Worm (Caenorhabditis elegans) whole organism, L4 larva: ENCODE data around the gene C03A7.13.
A peak's percentile ranks its signal among the peaks of the same experiment; 100 is the strongest.

ENCODE experiments used
- D1046.2 ChIP-seq: fragments of 200-800 bp; sonication (Bioruptor generic); IDR thresholded peaks from 2 replicates; pipeline ENCODE4 v1.3.6; 2022; ENCODE audit warnings: missing genetic modification characterization, missing compliant biosample characterization
- F44E2.7 ChIP-seq: fragments of 200-800 bp; sonication (Bioruptor generic); IDR thresholded peaks from 2 replicates; pipeline ENCODE4 v2.1.2; 2022; ENCODE audit warnings: missing genetic modification characterization, missing compliant biosample characterization
- R02D3.7 ChIP-seq: fragments of 150-350 bp; sonication (generic microtip); optimal IDR thresholded peaks from 3 replicates; lab custom pipeline; 2014; ENCODE audit warnings: missing biosample characterization, missing genetic modification characterization
- Y105C5A.15 ChIP-seq: fragments of 200-800 bp; sonication (Bioruptor generic); IDR thresholded peaks from 2 replicates; pipeline ENCODE4 v1.3.6; 2022; ENCODE audit warnings: missing genetic modification characterization, missing compliant biosample characterization
- Y5F2A.4 ChIP-seq: fragments of 200-800 bp; sonication (Bioruptor generic); optimal IDR thresholded peaks from 2 replicates; lab custom pipeline; 2018; ENCODE audit warnings: mild to moderate bottlenecking, missing genetic modification characterization, missing compliant biosample characterization
- ceh-20 ChIP-seq: fragments of 200-800 bp; sonication (Bioruptor generic); IDR thresholded peaks from 2 replicates; pipeline ENCODE4 v1.3.6; 2022; ENCODE audit warnings: missing genetic modification reagents, missing genetic modification characterization, missing compliant biosample characterization
- ceh-44 ChIP-seq: fragments of 200-800 bp; sonication (Bioruptor generic); IDR thresholded peaks from 2 replicates; pipeline ENCODE4 v1.3.6; 2022; ENCODE audit warnings: missing genetic modification reagents, missing genetic modification characterization, missing compliant biosample characterization
- ceh-82 ChIP-seq: sonication (generic microtip); optimal IDR thresholded peaks from 2 replicates; lab custom pipeline; 2017; ENCODE audit warnings: missing biosample characterization, missing genetic modification characterization
- daf-16 ChIP-seq, 3 experiments: sonication (generic microtip); optimal IDR thresholded peaks; 2 replicates each; lab custom pipeline; 2016 to 2017; ENCODE audit warnings: missing genetic modification characterization in 3 of 3, missing genetic modification reagents in 3 of 3, mild to moderate bottlenecking in 2 of 3, missing compliant biosample characterization in 2 of 3, missing biosample characterization in 1 of 3, moderate library complexity in 1 of 3
- dmd-6 ChIP-seq: fragments of 200-800 bp; sonication (Bioruptor generic); IDR thresholded peaks from 2 replicates; pipeline ENCODE4 v1.3.6; 2022; ENCODE audit warnings: missing genetic modification reagents, missing genetic modification characterization, missing compliant biosample characterization
- dmd-8 ChIP-seq: fragments of 200-800 bp; sonication (Bioruptor generic); IDR thresholded peaks from 2 replicates; pipeline ENCODE4 v1.3.6; 2022; ENCODE audit warnings: missing genetic modification characterization, missing compliant biosample characterization
- dmd-9 ChIP-seq: fragments of 200-800 bp; sonication (Bioruptor generic); IDR thresholded peaks from 2 replicates; pipeline ENCODE4 v1.3.6; 2022; ENCODE audit warnings: missing genetic modification reagents, missing genetic modification characterization, missing compliant biosample characterization
- duxl-1 ChIP-seq: sonication (generic microtip); optimal IDR thresholded peaks from 2 replicates; lab custom pipeline; 2016; ENCODE audit warnings: mild to moderate bottlenecking, missing genetic modification characterization, moderate library complexity, missing compliant biosample characterization; ENCODE audit not compliant: poor library complexity
- dve-1 ChIP-seq: sonication (generic microtip); optimal IDR thresholded peaks from 2 replicates; lab custom pipeline; 2017; ENCODE audit warnings: antibody characterized with exemption, mild to moderate bottlenecking, missing genetic modification characterization, missing compliant biosample characterization; ENCODE audit not compliant: insufficient read depth
- egl-27 ChIP-seq: sonication (generic microtip); optimal IDR thresholded peaks from 3 replicates; lab custom pipeline; 2017; ENCODE audit warnings: missing biosample characterization, missing genetic modification reagents, missing genetic modification characterization
- fkh-10 ChIP-seq: fragments of 150-350 bp; optimal IDR thresholded peaks from 2 replicates; lab custom pipeline; 2014; ENCODE audit warnings: missing biosample characterization, missing genetic modification reagents, missing genetic modification characterization
- gei-8 ChIP-seq: fragments of 200-800 bp; sonication (Bioruptor generic); optimal IDR thresholded peaks from 2 replicates; lab custom pipeline; 2018; ENCODE audit warnings: mild to moderate bottlenecking, missing genetic modification characterization, missing compliant biosample characterization
- hif-1 ChIP-seq, 2 experiments: sonication (generic microtip); optimal IDR thresholded peaks; 2 replicates each; lab custom pipeline; 2016 to 2017; ENCODE audit warnings: missing compliant biosample characterization in 2 of 2, missing genetic modification characterization in 2 of 2, missing genetic modification reagents in 2 of 2, missing genotype in 2 of 2, mild to moderate bottlenecking in 1 of 2
- hlh-11 ChIP-seq: fragments of 200-800 bp; sonication (Bioruptor generic); optimal IDR thresholded peaks from 2 replicates; lab custom pipeline; 2018; ENCODE audit warnings: mild to moderate bottlenecking, missing genetic modification characterization, missing compliant biosample characterization
- hmg-1.1 ChIP-seq: fragments of 200-800 bp; sonication (Bioruptor generic); IDR thresholded peaks from 2 replicates; pipeline ENCODE4 v1.3.6; 2022; ENCODE audit warnings: missing genetic modification reagents, missing genetic modification characterization, missing compliant biosample characterization
- lim-7 ChIP-seq: fragments of 200-800 bp; sonication (Bioruptor generic); IDR thresholded peaks from 2 replicates; pipeline ENCODE4 v1.3.6; 2022; ENCODE audit warnings: missing genetic modification characterization, missing compliant biosample characterization
- lin-1 ChIP-seq: fragments of 200-800 bp; sonication (Bioruptor generic); IDR thresholded peaks from 2 replicates; pipeline ENCODE4 v1.3.6; 2022; ENCODE audit warnings: missing genetic modification reagents, missing genetic modification characterization, missing compliant biosample characterization
- lin-15B ChIP-seq: fragments of 150-350 bp; sonication (generic microtip); optimal IDR thresholded peaks from 3 replicates; lab custom pipeline; 2014; ENCODE audit warnings: missing biosample characterization, missing genetic modification characterization
- lin-29 ChIP-seq: fragments of 200-800 bp; sonication (Bioruptor generic); IDR thresholded peaks from 2 replicates; pipeline ENCODE4 v1.3.6; 2022; ENCODE audit warnings: missing genetic modification reagents, missing genetic modification characterization, missing compliant biosample characterization
- lsy-2 ChIP-seq, 2 experiments: fragments of 150-350 bp in 1 of 2; sonication (generic microtip) in 1 of 2; optimal IDR thresholded peaks; 2 replicates each; lab custom pipeline; 2014 to 2017; ENCODE audit warnings: missing biosample characterization in 2 of 2, missing genetic modification characterization in 2 of 2
- nhr-102 ChIP-seq: sonication (generic microtip); optimal IDR thresholded peaks from 2 replicates; lab custom pipeline; 2016; ENCODE audit warnings: mild to moderate bottlenecking, missing genetic modification characterization, moderate library complexity, missing compliant biosample characterization
- nhr-111 ChIP-seq: fragments of 200-800 bp; sonication (Bioruptor generic); optimal IDR thresholded peaks from 2 replicates; lab custom pipeline; 2018; ENCODE audit warnings: mild to moderate bottlenecking, missing genetic modification characterization, missing compliant biosample characterization
- nhr-237 ChIP-seq: sonication (generic microtip); optimal IDR thresholded peaks from 2 replicates; lab custom pipeline; 2017; ENCODE audit warnings: missing biosample characterization, missing genetic modification characterization
- nhr-25 ChIP-seq: sonication (generic microtip); optimal IDR thresholded peaks from 2 replicates; lab custom pipeline; 2017; ENCODE audit warnings: missing genetic modification characterization, mild to moderate bottlenecking, missing compliant biosample characterization, antibody characterized with exemption, moderate library complexity, borderline replicate concordance; ENCODE audit not compliant: insufficient read depth
- nhr-28 ChIP-seq: fragments of 150-350 bp; optimal IDR thresholded peaks from 2 replicates; lab custom pipeline; 2014; ENCODE audit warnings: missing biosample characterization, missing genetic modification characterization
- nhr-42 ChIP-seq: fragments of 200-800 bp; sonication (Bioruptor generic); IDR thresholded peaks from 2 replicates; pipeline ENCODE4 v1.3.6; 2022; ENCODE audit warnings: missing genetic modification characterization, missing compliant biosample characterization
- nhr-48 ChIP-seq: sonication (generic microtip); optimal IDR thresholded peaks from 2 replicates; lab custom pipeline; 2016; ENCODE audit warnings: mild to moderate bottlenecking, missing genetic modification characterization, missing compliant biosample characterization
- nhr-6 ChIP-seq: fragments of 150-350 bp; optimal IDR thresholded peaks from 2 replicates; lab custom pipeline; 2014; ENCODE audit warnings: missing biosample characterization, missing genetic modification characterization
- nhr-77 ChIP-seq: fragments of 150-350 bp; optimal IDR thresholded peaks from 2 replicates; lab custom pipeline; 2014; ENCODE audit warnings: missing biosample characterization, missing genetic modification characterization
- pha-4 ChIP-seq, 2 experiments: fragments of 150-350 bp in 1 of 2; fragments of 200-800 bp in 1 of 2; sonication (Bioruptor generic) in 1 of 2; IDR thresholded peaks in 1 of 2; optimal IDR thresholded peaks in 1 of 2; 2 replicates each; pipeline versions ENCODE4 v1.3.6 to Lab custom; 2014 to 2022; ENCODE audit warnings: missing genetic modification characterization in 2 of 2, missing genetic modification reagents in 2 of 2, missing biosample characterization in 1 of 2, missing compliant biosample characterization in 1 of 2
- php-3 ChIP-seq: fragments of 200-800 bp; sonication (Bioruptor generic); IDR thresholded peaks from 2 replicates; pipeline ENCODE4 v1.3.6; 2022; ENCODE audit warnings: missing genetic modification reagents, missing genetic modification characterization, missing compliant biosample characterization
- pqm-1 ChIP-seq: sonication (generic microtip); optimal IDR thresholded peaks from 2 replicates; lab custom pipeline; 2017; ENCODE audit warnings: missing biosample characterization, missing genetic modification characterization
- rbr-2 ChIP-seq: sonication (generic microtip); optimal IDR thresholded peaks from 2 replicates; lab custom pipeline; 2016; ENCODE audit warnings: missing genotype, missing genetic modification characterization, missing compliant biosample characterization
- skn-1 ChIP-seq: fragments of 150-350 bp; optimal IDR thresholded peaks from 2 replicates; lab custom pipeline; 2014; ENCODE audit warnings: missing biosample characterization, missing genetic modification characterization
- snpc-1.2 ChIP-seq: fragments of 200-800 bp; sonication (Bioruptor generic); IDR thresholded peaks from 2 replicates; pipeline ENCODE4 v1.3.6; 2022; ENCODE audit warnings: missing genetic modification reagents, missing genetic modification characterization, missing compliant biosample characterization
- spr-3 ChIP-seq: fragments of 200-800 bp; sonication (Bioruptor generic); optimal IDR thresholded peaks from 2 replicates; lab custom pipeline; 2018; ENCODE audit warnings: mild to moderate bottlenecking, missing genetic modification characterization, missing compliant biosample characterization
- tra-1 ChIP-seq: fragments of 200-800 bp; sonication (Bioruptor generic); IDR thresholded peaks from 2 replicates; pipeline ENCODE4 v1.3.6; 2022; ENCODE audit warnings: missing genetic modification reagents, missing genetic modification characterization, missing compliant biosample characterization
- unc-62 ChIP-seq, 3 experiments: fragments of 150-350 bp in 1 of 3; sonication (generic microtip); optimal IDR thresholded peaks in 2 of 3; peaks in 1 of 3; 1 replicate in 1 of 3; 2 replicates in 2 of 3; lab custom pipeline; 2014 to 2017; ENCODE audit warnings: missing biosample characterization in 3 of 3, missing genetic modification characterization in 3 of 3, missing genetic modification reagents in 3 of 3, missing genotype in 1 of 3
- zag-1 ChIP-seq: fragments of 150-350 bp; optimal IDR thresholded peaks from 2 replicates; lab custom pipeline; 2014; ENCODE audit warnings: missing biosample characterization, missing genetic modification characterization
- ztf-7 ChIP-seq: fragments of 150-350 bp; optimal IDR thresholded peaks from 2 replicates; lab custom pipeline; 2014; ENCODE audit warnings: missing biosample characterization, missing genetic modification characterization

The C03A7.13 gene

DNA sequence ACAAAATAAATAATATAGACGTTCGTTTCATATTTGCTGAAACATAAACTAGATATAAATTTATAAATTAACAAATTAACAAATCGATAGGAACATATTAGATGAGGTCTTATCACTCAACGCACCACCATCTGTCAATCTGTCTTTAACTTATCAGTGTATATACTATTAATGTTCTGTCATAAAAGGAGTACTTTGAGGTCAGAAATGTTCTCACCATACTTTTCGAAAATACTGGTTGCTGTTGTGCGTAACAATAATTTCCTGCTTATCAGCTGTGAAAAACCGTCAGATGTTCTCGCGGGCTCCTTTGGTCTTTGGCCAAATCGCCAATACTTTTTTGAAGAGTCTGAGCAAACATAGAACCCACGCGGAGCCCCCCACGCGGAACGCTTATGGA, at the start of gene C03A7.13:
C03A7.13 (minus strand) TSS at position 43 of the 400 bp plus-strand sequence.
- TF ChIP-seq nhr-102 (tag; lab: Kevin White, UChicago) (peak; percentile 58), daf-16 (GFP tag; optimal IDR thresholded peaks at IDR 0.05; lab: Kevin White, UChicago) (peak in 1 of 2 experiments; percentile 40), daf-16 (tag; optimal IDR thresholded peaks at IDR 0.05; lab: Kevin White, UChicago) (peak; percentile 89), lsy-2 (tag; optimal IDR thresholded peaks at IDR 0.05; lab: Kevin White, UChicago) (no peak), hmg-1.1 (GFP tag; lab: Robert Waterston, UW) (no peak), lin-29 (GFP tag; lab: Robert Waterston, UW) (no peak), nhr-25 (tag; lab: Kevin White, UChicago) (no peak), rbr-2 (no peak), lin-15B (tag; lab: Kevin White, UChicago) (no peak), snpc-1.2 (GFP tag; lab: Robert Waterston, UW) (no peak), dmd-6 (GFP tag; lab: Robert Waterston, UW) (peak; percentile 92), hlh-11 (tag; lab: Kevin White, UChicago) (peak; percentile 77), zag-1 (no peak), nhr-42 (GFP tag; lab: Robert Waterston, UW) (no peak), lin-1 (GFP tag; lab: Robert Waterston, UW) (0 out of 2 replicates have a peak, but pooled peaks have one; percentile 26), lim-7 (GFP tag; lab: Robert Waterston, UW) (no peak), dmd-8 (GFP tag; lab: Robert Waterston, UW) (no peak), nhr-28 (peak; percentile 89), ztf-7 (tag; lab: Kevin White, UChicago) (no peak), ceh-20 (GFP tag; lab: Robert Waterston, UW) (0 out of 2 replicates have a peak, but pooled peaks have one; percentile 20), R02D3.7 (tag; lab: Kevin White, UChicago) (no peak), spr-3 (GFP tag; lab: Kevin White, UChicago) (no peak), ceh-82 (no peak), ceh-44 (no peak), pha-4 (GFP tag; IDR thresholded peaks at IDR 0.05; lab: Robert Waterston, UW) (no peak), pha-4 (tag; optimal IDR thresholded peaks at IDR 0.05; lab: Kevin White, UChicago) (no peak), unc-62 (GFP tag; optimal IDR thresholded peaks at IDR 0.05 in 1 of 2; lab: Kevin White, UChicago) (peak in 1 of 2 experiments; percentile 2), unc-62 (tag; optimal IDR thresholded peaks at IDR 0.05; lab: Kevin White, UChicago) (no peak), nhr-77 (tag; lab: Kevin White, UChicago) (peak; percentile 86), dve-1 (peak; percentile 93), fkh-10 (GFP tag; lab: Kevin White, UChicago) (no peak), php-3 (GFP tag; lab: Robert Waterston, UW) (peak; percentile 90), pqm-1 (tag; lab: Kevin White, UChicago) (peak; percentile 78), D1046.2 (GFP tag; lab: Robert Waterston, UW) (no peak), nhr-48 (peak; percentile 81), Y105C5A.15 (GFP tag; lab: Robert Waterston, UW) (no peak), tra-1 (peak; percentile 59; the same call in 1 of the 2 replicates), nhr-237 (tag; lab: Kevin White, UChicago) (no peak), nhr-111 (no peak), dmd-9 (GFP tag; lab: Robert Waterston, UW) (no peak), duxl-1 (tag; lab: Kevin White, UChicago) (no peak)
- TF ChIP-seq, all 104 proteins: peak for 14

DNA sequence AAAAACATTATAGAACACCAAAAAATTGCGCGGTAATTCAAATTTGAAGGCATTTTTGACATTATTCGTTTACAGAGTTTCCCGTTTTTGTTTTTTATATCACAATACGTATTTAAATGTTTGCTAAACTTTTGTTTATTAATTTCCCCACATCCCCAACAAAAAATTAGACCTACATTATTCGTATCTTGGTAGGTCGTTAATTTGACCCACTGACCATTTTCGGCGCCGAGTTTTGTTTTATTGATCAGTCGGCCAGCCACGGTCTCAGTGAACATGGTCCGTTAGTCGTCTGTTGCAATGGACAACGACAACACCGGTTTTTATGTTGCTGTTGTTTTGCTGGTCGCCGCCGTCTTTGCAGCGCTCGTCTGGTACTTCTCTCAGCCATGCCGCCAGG, 47.6 kb upstream of the C03A7.13 start, which contains the start of gene B0238.15:
B0238.15 (plus strand) TSS at position 301 of the 400 bp plus-strand sequence.
- TF ChIP-seq skn-1 (tag; lab: Kevin White, UChicago) (no peak), pha-4 (GFP tag; IDR thresholded peaks at IDR 0.05; lab: Robert Waterston, UW) (no peak), pha-4 (tag; optimal IDR thresholded peaks at IDR 0.05; lab: Kevin White, UChicago) (no peak), nhr-6 (tag; lab: Kevin White, UChicago) (no peak), dmd-8 (GFP tag; lab: Robert Waterston, UW) (no peak), nhr-48 (no peak), R02D3.7 (tag; lab: Kevin White, UChicago) (no peak), nhr-102 (tag; lab: Kevin White, UChicago) (no peak), egl-27 (tag; lab: Kevin White, UChicago) (no peak), D1046.2 (GFP tag; lab: Robert Waterston, UW) (no peak), Y5F2A.4 (no peak), lsy-2 (tag; optimal IDR thresholded peaks at IDR 0.05; lab: Kevin White, UChicago) (no peak), F44E2.7 (no peak), nhr-25 (tag; lab: Kevin White, UChicago) (no peak), gei-8 (GFP tag; lab: Kevin White, UChicago) (no peak), ceh-44 (no peak), hif-1 (tag; optimal IDR thresholded peaks at IDR 0.05; lab: Kevin White, UChicago) (no peak), nhr-28 (no peak)
